Fruit fly (Drosophila melanogaster) whole organism, embryonic: ENCODE data around the gene tsh.

ENCODE experiments used
- C15 ChIP-seq: fragments of 200-800 bp; sonication (Bioruptor generic); IDR thresholded peaks from 3 replicates; pipeline ENCODE4 v1.3.6; 2022; ENCODE audit warnings: missing biosample characterization, missing genetic modification characterization
- CG11085 ChIP-seq: fragments of 200-800 bp; sonication (Bioruptor generic); IDR thresholded peaks from 2 replicates; pipeline ENCODE4 v1.3.6; 2022; ENCODE audit warnings: missing biosample characterization, missing genetic modification characterization
- CG11696 ChIP-seq: fragments of 200-800 bp; sonication (Bioruptor generic); IDR thresholded peaks from 2 replicates; pipeline ENCODE4 v1.3.6; 2022; ENCODE audit warnings: missing biosample characterization, missing genetic modification characterization
- CG13775 ChIP-seq: fragments of 200-800 bp; sonication (Bioruptor generic); optimal IDR thresholded peaks from 3 replicates; lab custom pipeline; 2017; ENCODE audit warnings: missing biosample characterization, mild to moderate bottlenecking, missing genetic modification characterization
- CG15479 ChIP-seq: fragments of 200-800 bp; sonication (Bioruptor generic); optimal IDR thresholded peaks from 3 replicates; lab custom pipeline; 2019; ENCODE audit warnings: missing biosample characterization, mild to moderate bottlenecking, missing genetic modification characterization, moderate library complexity
- CG1603 ChIP-seq: fragments of 200-800 bp; sonication (Bioruptor generic); optimal IDR thresholded peaks from 2 replicates; lab custom pipeline; 2019; ENCODE audit warnings: missing biosample characterization, mild to moderate bottlenecking, missing genetic modification characterization, moderate library complexity
- CG2120 ChIP-seq: fragments of 200-800 bp; sonication (Bioruptor generic); optimal IDR thresholded peaks from 3 replicates; lab custom pipeline; 2016; ENCODE audit warnings: missing biosample characterization, missing genetic modification characterization
- CG30403 ChIP-seq: fragments of 200-800 bp; sonication (Bioruptor generic); optimal IDR thresholded peaks from 3 replicates; lab custom pipeline; 2016; ENCODE audit warnings: missing biosample characterization, missing genetic modification characterization
- CG31388 ChIP-seq: fragments of 200-800 bp; sonication (Bioruptor generic); optimal IDR thresholded peaks from 2 replicates; lab custom pipeline; 2016; ENCODE audit warnings: missing biosample characterization, missing genetic modification characterization
- CG42726 ChIP-seq: fragments of 200-800 bp; sonication (Bioruptor generic); IDR thresholded peaks from 2 replicates; pipeline ENCODE4 v1.3.6; 2022; ENCODE audit warnings: missing biosample characterization, missing genetic modification characterization; ENCODE audit not compliant: partially characterized antibody
- CG4282 ChIP-seq: fragments of 200-800 bp; sonication (Bioruptor generic); optimal IDR thresholded peaks from 2 replicates; lab custom pipeline; 2016; ENCODE audit warnings: missing biosample characterization, missing genetic modification characterization
- CG4328 ChIP-seq: fragments of 200-800 bp; sonication (Bioruptor generic); optimal IDR thresholded peaks from 3 replicates; lab custom pipeline; 2017; ENCODE audit warnings: missing biosample characterization, missing genetic modification reagents, missing genetic modification characterization
- CG4404 ChIP-seq: fragments of 200-800 bp; sonication (Bioruptor generic); IDR thresholded peaks from 2 replicates; pipeline ENCODE4 v1.3.6; 2022; ENCODE audit warnings: missing biosample characterization, missing genetic modification characterization
- CG4617 ChIP-seq: fragments of 200-800 bp; sonication (Bioruptor generic); optimal IDR thresholded peaks from 3 replicates; lab custom pipeline; 2016; ENCODE audit warnings: missing biosample characterization, missing genetic modification characterization, borderline replicate concordance
- CG4820 ChIP-seq: fragments of 200-800 bp; sonication (Bioruptor generic); optimal IDR thresholded peaks from 3 replicates; lab custom pipeline; 2016; ENCODE audit warnings: missing biosample characterization, missing genetic modification characterization
- CG5245 ChIP-seq: fragments of 200-800 bp; sonication (Bioruptor generic); optimal IDR thresholded peaks from 3 replicates; lab custom pipeline; 2016; ENCODE audit warnings: missing biosample characterization, missing genetic modification characterization
- CG6654 ChIP-seq: fragments of 200-800 bp; sonication (Bioruptor generic); optimal IDR thresholded peaks from 2 replicates; lab custom pipeline; 2017; ENCODE audit warnings: missing biosample characterization, mild to moderate bottlenecking, missing genetic modification characterization
- CG7357 ChIP-seq: fragments of 200-800 bp; sonication (Bioruptor generic); IDR thresholded peaks from 3 replicates; pipeline ENCODE4 v1.3.6; 2022; ENCODE audit warnings: missing biosample characterization, missing genetic modification characterization
- CG7987 ChIP-seq: fragments of 200-800 bp; sonication (Bioruptor generic); optimal IDR thresholded peaks from 2 replicates; lab custom pipeline; 2018; ENCODE audit warnings: missing biosample characterization, mild to moderate bottlenecking, missing genetic modification characterization, moderate library complexity
- CG8944 ChIP-seq: fragments of 200-800 bp; sonication (Bioruptor generic); optimal IDR thresholded peaks from 3 replicates; lab custom pipeline; 2016; ENCODE audit warnings: missing biosample characterization, missing genetic modification characterization
- D ChIP-seq, 2 experiments: fragments of 200-800 bp in 1 of 2; fragments of >200 bp in 1 of 2; sonication (Bioruptor generic) in 1 of 2; optimal IDR thresholded peaks; 2 replicates in 1 of 2; 3 replicates in 1 of 2; lab custom pipeline; 2017; ENCODE audit warnings: mild to moderate bottlenecking in 1 of 2, missing biosample characterization in 1 of 2, missing genetic modification characterization in 1 of 2, missing genetic modification reagents in 1 of 2
- Deaf1 ChIP-seq: fragments of 200-800 bp; optimal IDR thresholded peaks from 3 replicates; lab custom pipeline; 2019; ENCODE audit warnings: missing biosample characterization, mild to moderate bottlenecking, missing genetic modification characterization, moderate library complexity
- Dll ChIP-seq: fragments of 200-800 bp; sonication (Bioruptor generic); IDR thresholded peaks from 4 replicates; pipeline ENCODE4 v1.3.6; 2022; ENCODE audit warnings: missing biosample characterization, missing genetic modification characterization; ENCODE audit not compliant: partially characterized antibody
- Gug ChIP-seq: fragments of 200-800 bp; sonication (Bioruptor generic); IDR thresholded peaks from 4 replicates; pipeline ENCODE4 v1.3.6; 2022; ENCODE audit warnings: missing biosample characterization, missing genetic modification characterization
- Six4 ChIP-seq: fragments of 200-800 bp; sonication (Bioruptor generic); optimal IDR thresholded peaks from 2 replicates; lab custom pipeline; 2016; ENCODE audit warnings: missing biosample characterization, missing genetic modification characterization
- aop ChIP-seq: fragments of 200-800 bp; sonication (Bioruptor generic); IDR thresholded peaks from 2 replicates; pipeline ENCODE4 v1.3.6; 2022; ENCODE audit warnings: missing biosample characterization, missing genetic modification characterization
- cas ChIP-seq: fragments of 200-800 bp; sonication (Bioruptor generic); IDR thresholded peaks from 2 replicates; pipeline ENCODE4 v1.3.6; 2022; ENCODE audit warnings: missing biosample characterization, missing genetic modification characterization
- dm ChIP-seq: fragments of 200-800 bp; sonication (Bioruptor generic); optimal IDR thresholded peaks from 3 replicates; lab custom pipeline; 2016; ENCODE audit warnings: missing biosample characterization, missing genetic modification characterization
- dmrt99B ChIP-seq: fragments of 200-800 bp; sonication (Bioruptor generic); optimal IDR thresholded peaks from 2 replicates; lab custom pipeline; 2018; ENCODE audit warnings: missing biosample characterization, mild to moderate bottlenecking, missing genetic modification characterization, moderate library complexity
- ems ChIP-seq: fragments of 200-800 bp; sonication (Bioruptor generic); optimal IDR thresholded peaks from 3 replicates; lab custom pipeline; 2016; ENCODE audit warnings: missing biosample characterization, missing genetic modification characterization
- fd102C ChIP-seq: fragments of 200-800 bp; sonication (Bioruptor generic); optimal IDR thresholded peaks from 2 replicates; lab custom pipeline; 2018; ENCODE audit warnings: missing biosample characterization, mild to moderate bottlenecking, missing genetic modification characterization, moderate library complexity
- fru ChIP-seq: fragments of >200 bp; optimal IDR thresholded peaks from 2 replicates; lab custom pipeline; 2017
- jing ChIP-seq: fragments of 200-800 bp; sonication (Bioruptor generic); optimal IDR thresholded peaks from 2 replicates; lab custom pipeline; 2018; ENCODE audit warnings: missing biosample characterization, mild to moderate bottlenecking, missing genetic modification characterization
- maf-S ChIP-seq: fragments of 200-800 bp; sonication (Bioruptor generic); optimal IDR thresholded peaks from 2 replicates; lab custom pipeline; 2016; ENCODE audit warnings: missing biosample characterization, missing genetic modification characterization
- mld ChIP-seq: fragments of 200-800 bp; sonication (Bioruptor generic); IDR thresholded peaks from 3 replicates; pipeline ENCODE4 v1.3.6; 2022; ENCODE audit warnings: missing biosample characterization, missing genetic modification characterization; ENCODE audit not compliant: partially characterized antibody
- nom ChIP-seq: fragments of 200-800 bp; sonication (Bioruptor generic); optimal IDR thresholded peaks from 2 replicates; lab custom pipeline; 2017; ENCODE audit warnings: missing biosample characterization, missing genetic modification characterization, mild to moderate bottlenecking, moderate library complexity, missing genetic modification reagents
- p53 ChIP-seq: fragments of 200-800 bp; sonication (Bioruptor generic); optimal IDR thresholded peaks from 2 replicates; lab custom pipeline; 2016; ENCODE audit warnings: missing biosample characterization, missing genetic modification characterization
- prd ChIP-seq, 3 experiments: fragments of >200 bp in 2 of 3; fragments of 200-800 bp in 1 of 3; sonication (Bioruptor generic) in 1 of 3; optimal IDR thresholded peaks in 2 of 3; IDR thresholded peaks in 1 of 3; 2 replicates in 2 of 3; 3 replicates in 1 of 3; pipeline versions ENCODE4 v1.3.6 to Lab custom; 2017 to 2022; ENCODE audit warnings: missing biosample characterization in 1 of 3, missing genetic modification characterization in 1 of 3
- sens ChIP-seq: fragments of 200-800 bp; sonication (Bioruptor generic); peaks from one replicate; lab custom pipeline; 2016; ENCODE audit warnings: missing biosample characterization, missing genetic modification characterization
- sima ChIP-seq: fragments of 200-800 bp; sonication (Bioruptor generic); optimal IDR thresholded peaks from 2 replicates; lab custom pipeline; 2016; ENCODE audit warnings: missing biosample characterization, missing genetic modification characterization
- sr ChIP-seq: fragments of 200-800 bp; sonication (Bioruptor generic); IDR thresholded peaks from 3 replicates; pipeline ENCODE4 v1.3.6; 2022; ENCODE audit warnings: missing biosample characterization, missing genetic modification characterization
- ssp ChIP-seq: fragments of 200-800 bp; sonication (Bioruptor generic); IDR thresholded peaks from 2 replicates; pipeline ENCODE4 v1.3.6; 2022; ENCODE audit warnings: missing biosample characterization, missing genetic modification characterization
- ttk ChIP-seq: fragments of 200-800 bp; sonication (Bioruptor generic); IDR thresholded peaks from 2 replicates; pipeline ENCODE4 v2.1.2; 2022; ENCODE audit warnings: missing biosample characterization, missing genetic modification characterization
- twi ChIP-seq: fragments of 200-800 bp; optimal IDR thresholded peaks from 2 replicates; lab custom pipeline; 2019; ENCODE audit warnings: missing biosample characterization, mild to moderate bottlenecking, missing genetic modification characterization, moderate library complexity
- vfl ChIP-seq: fragments of 200-800 bp; sonication (Bioruptor generic); optimal IDR thresholded peaks from 2 replicates; lab custom pipeline; 2016; ENCODE audit warnings: missing biosample characterization, missing genetic modification characterization
- wek ChIP-seq: fragments of 200-800 bp; sonication (Bioruptor generic); optimal IDR thresholded peaks from 3 replicates; lab custom pipeline; 2018; ENCODE audit warnings: missing biosample characterization, mild to moderate bottlenecking, missing genetic modification characterization, moderate library complexity
- zf30C ChIP-seq: fragments of 200-800 bp; sonication (Bioruptor generic); optimal IDR thresholded peaks from 3 replicates; lab custom pipeline; 2018; ENCODE audit warnings: missing biosample characterization, mild to moderate bottlenecking, missing genetic modification characterization
- zfh2 ChIP-seq: fragments of 200-800 bp; sonication (Bioruptor generic); optimal IDR thresholded peaks from 2 replicates; lab custom pipeline; 2016; ENCODE audit warnings: missing biosample characterization, missing genetic modification characterization

Gene tsh

DNA sequence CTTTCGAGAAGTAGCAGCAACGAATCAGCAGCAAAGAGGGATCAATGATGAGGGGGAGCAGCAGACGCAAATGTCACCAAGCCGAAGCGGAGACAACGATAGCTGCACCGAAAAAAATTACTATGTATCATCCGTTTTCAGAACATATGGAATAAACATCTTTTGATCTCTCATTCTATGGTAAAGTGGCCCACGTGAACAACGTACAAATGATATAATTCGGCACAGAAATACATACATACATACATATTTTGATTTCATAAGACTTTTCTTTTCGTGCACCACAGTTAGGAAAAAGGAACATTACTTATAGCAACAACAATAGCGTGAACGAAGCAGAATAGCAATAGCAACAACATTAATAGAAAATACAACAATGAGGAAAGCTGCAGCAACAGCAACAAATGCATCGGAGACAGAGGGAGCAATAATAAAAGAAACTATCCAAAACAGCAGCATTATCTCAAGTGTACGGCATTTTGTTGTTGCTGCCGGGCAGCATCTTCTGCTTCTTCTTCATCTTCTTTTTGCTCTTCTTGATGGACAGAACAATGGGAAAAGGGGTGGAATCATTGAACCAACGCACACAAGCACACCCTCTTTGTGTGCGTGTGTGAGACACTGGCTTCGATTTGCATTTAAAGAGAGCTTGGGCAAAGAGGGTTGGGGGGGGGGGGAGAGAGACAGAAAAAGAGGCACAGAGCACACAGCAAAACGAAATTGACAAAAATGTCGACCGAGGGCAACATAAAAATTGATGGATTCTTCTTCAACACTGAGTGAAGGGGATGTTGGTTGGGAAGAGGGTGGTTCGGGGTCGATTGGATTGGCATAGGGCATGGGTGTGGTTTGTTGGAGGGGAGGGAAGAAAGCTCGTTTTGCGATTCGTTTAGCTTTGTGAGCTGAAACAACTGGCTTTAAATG lies 18.2 kb downstream of the tsh start (continued):
- TF ChIP-seq mld (GFP tag; lab: Robert Waterston, UW): no peak
- TF ChIP-seq CG4820 (GFP tag; lab: Kevin White, UChicago): peak; percentile 69
- TF ChIP-seq CG6654 (GFP tag; lab: Kevin White, UChicago): no peak
- peak; percentile 62 for TF ChIP-seq CG30403 (GFP tag; lab: Kevin White, UChicago)
- peak; percentile 71 for TF ChIP-seq CG5245 (GFP tag; lab: Kevin White, UChicago)
- TF ChIP-seq aop (GFP tag; lab: Robert Waterston, UW): no peak
- no peak for TF ChIP-seq CG7987 (GFP tag; lab: Kevin White, UChicago)
- no peak for TF ChIP-seq C15 (GFP tag; lab: Robert Waterston, UW)
- TF ChIP-seq prd (optimal IDR thresholded peaks at IDR 0.05; lab: Kevin White, UChicago): no peak
- peak; percentile 77; the same call in 2 of the 3 replicates for TF ChIP-seq prd (GFP tag; IDR thresholded peaks at IDR 0.05; lab: Robert Waterston, UW)
- TF ChIP-seq fru: no peak
- TF ChIP-seq zfh2 (GFP tag; lab: Kevin White, UChicago): no peak
- no peak for TF ChIP-seq D (optimal IDR thresholded peaks at IDR 0.05; lab: Kevin White, UChicago)
- TF ChIP-seq D (GFP tag; optimal IDR thresholded peaks at IDR 0.05; lab: Kevin White, UChicago): peak; percentile 71
- peak; percentile 72 for TF ChIP-seq fd102C (GFP tag; lab: Kevin White, UChicago)
- no peak for TF ChIP-seq Dll (GFP tag; lab: Robert Waterston, UW)
- no peak for TF ChIP-seq CG11085 (GFP tag; lab: Robert Waterston, UW)
- peak; percentile 11 for TF ChIP-seq CG2120 (GFP tag; lab: Kevin White, UChicago)
- TF ChIP-seq cas (GFP tag; lab: Robert Waterston, UW): no peak
- no peak for TF ChIP-seq nom
- TF ChIP-seq CG7357: no peak; the same call in 2 of the 3 replicates
- no peak for TF ChIP-seq Deaf1
- no peak for TF ChIP-seq sr (GFP tag; lab: Robert Waterston, UW)
- TF ChIP-seq CG13775 (GFP tag; lab: Kevin White, UChicago): peak; percentile 48
- TF ChIP-seq maf-S (GFP tag; lab: Kevin White, UChicago): peak; percentile 51
- TF ChIP-seq CG4282 (GFP tag; lab: Kevin White, UChicago): no peak
- TF ChIP-seq Six4 (GFP tag; lab: Kevin White, UChicago): peak; percentile 60
- TF ChIP-seq jing (GFP tag; lab: Kevin White, UChicago): peak; percentile 31
- no peak for TF ChIP-seq sima (GFP tag; lab: Kevin White, UChicago)
- TF ChIP-seq twi: peak; percentile 52
- TF ChIP-seq CG1603 (tag; lab: Kevin White, UChicago): peak; percentile 86
- TF ChIP-seq CG31388 (GFP tag; lab: Kevin White, UChicago): peak; percentile 55
- TF ChIP-seq dm (GFP tag; lab: Kevin White, UChicago): peak; percentile 37
- TF ChIP-seq wek (GFP tag; lab: Kevin White, UChicago): no peak
- TF ChIP-seq CG15479 (GFP tag; lab: Kevin White, UChicago): no peak
- TF ChIP-seq dmrt99B (tag; lab: Kevin White, UChicago): peak; percentile 68
- peak; percentile 73 for TF ChIP-seq CG4404 (GFP tag; lab: Robert Waterston, UW)
- peak; percentile 38 for TF ChIP-seq ems (GFP tag; lab: Kevin White, UChicago)
- TF ChIP-seq ssp: no peak; the same call in 1 of the 2 replicates
- TF ChIP-seq CG4617 (GFP tag; lab: Kevin White, UChicago): peak; percentile 7
- peak; percentile 57 for TF ChIP-seq CG8944 (GFP tag; lab: Kevin White, UChicago)
- no peak for TF ChIP-seq vfl (GFP tag; lab: Kevin White, UChicago)
- peak; percentile 50; the same call in 2 of the 4 replicates for TF ChIP-seq Gug
- TF ChIP-seq CG42726 (GFP tag; lab: Robert Waterston, UW): no peak
- no peak for TF ChIP-seq CG11696
- no peak for TF ChIP-seq CG4328
- peak; percentile 60 for TF ChIP-seq zf30C (GFP tag; lab: Kevin White, UChicago)
- TF ChIP-seq sens: peak; percentile 97
- TF ChIP-seq ttk (GFP tag; lab: Robert Waterston, UW): peak; percentile 66
- peak; percentile 28 for TF ChIP-seq p53
